Worm (Caenorhabditis elegans): ENCODE results near the gene ttr-19.

- TF ChIP-seq dve-1 (tag; optimal IDR thresholded peaks at IDR 0.05): no peak
- no peak for TF ChIP-seq che-1 (tag; optimal IDR thresholded peaks at IDR 0.05)
- TF ChIP-seq pha-4 (tag; optimal IDR thresholded peaks at IDR 0.05): no peak
- no peak for TF ChIP-seq F13H6.1 (tag; optimal IDR thresholded peaks at IDR 0.05)
- TF ChIP-seq elt-2 (tag; optimal IDR thresholded peaks at IDR 0.05): no peak
- no peak for TF ChIP-seq ama-1 (optimal IDR thresholded peaks at IDR 0.05)
- no peak for TF ChIP-seq ceh-18 (tag; optimal IDR thresholded peaks at IDR 0.05)
- TF ChIP-seq pag-3 (tag; optimal IDR thresholded peaks at IDR 0.05; ENCODE audit: borderline replicate concordance): no peak
- no peak for TF ChIP-seq unc-86 (tag; optimal IDR thresholded peaks at IDR 0.05)
- no peak for TF ChIP-seq nhr-11 (tag; optimal IDR thresholded peaks at IDR 0.05)
- no peak for TF ChIP-seq zip-5 (tag; optimal IDR thresholded peaks at IDR 0.05)
- TF ChIP-seq unc-42 (tag; optimal IDR thresholded peaks at IDR 0.05): no peak
These were observed 36.0 kb downstream of the ttr-19 start for ce11 chrV:10191242-10191641.

Data from whole organism, late embryonic.